Fruit fly (Drosophila melanogaster) whole organism, prepupa: ENCODE results near the gene CG5255.

ENCODE experiments used
- Blimp-1 ChIP-seq: fragments of 200-800 bp; sonication (Bioruptor generic); optimal IDR thresholded peaks from 3 replicates; lab custom pipeline; 2017; ENCODE audit warnings: missing biosample characterization, missing genetic modification characterization, mild to moderate bottlenecking, moderate library complexity, missing genetic modification reagents
- CG10669 ChIP-seq: fragments of 200-800 bp; sonication (Bioruptor generic); optimal IDR thresholded peaks from 3 replicates; lab custom pipeline; 2018; ENCODE audit warnings: missing biosample characterization, mild to moderate bottlenecking, missing genetic modification characterization, moderate library complexity
- CG11294 ChIP-seq: fragments of 200-800 bp; sonication (Bioruptor generic); IDR thresholded peaks from 2 replicates; pipeline ENCODE4 v1.3.6; 2022; ENCODE audit warnings: missing biosample characterization, missing genetic modification characterization
- CG11902 ChIP-seq: fragments of 200-800 bp; sonication (Bioruptor generic); optimal IDR thresholded peaks from 3 replicates; lab custom pipeline; 2016; ENCODE audit warnings: missing biosample characterization, missing genetic modification characterization
- CG15336 ChIP-seq: fragments of 200-800 bp; sonication (Bioruptor generic); IDR thresholded peaks from 2 replicates; pipeline ENCODE4 v1.3.6; 2022; ENCODE audit warnings: missing biosample characterization, missing genetic modification characterization
- CG1621 ChIP-seq: fragments of 200-800 bp; sonication (Bioruptor generic); optimal IDR thresholded peaks from 3 replicates; lab custom pipeline; 2018; ENCODE audit warnings: missing biosample characterization, mild to moderate bottlenecking, missing genetic modification characterization
- CG16779 ChIP-seq: fragments of 200-800 bp; sonication (Bioruptor generic); optimal IDR thresholded peaks from 3 replicates; lab custom pipeline; 2017; ENCODE audit warnings: missing biosample characterization, mild to moderate bottlenecking, missing genetic modification characterization
- CG3032 ChIP-seq: fragments of 200-800 bp; optimal IDR thresholded peaks from 2 replicates; lab custom pipeline; 2019; ENCODE audit warnings: missing biosample characterization, mild to moderate bottlenecking, missing genetic modification characterization, moderate library complexity
- CG31627 ChIP-seq: fragments of 200-800 bp; sonication (Bioruptor generic); optimal IDR thresholded peaks from 3 replicates; lab custom pipeline; 2016; ENCODE audit warnings: missing biosample characterization, missing genetic modification characterization
- CG32006 ChIP-seq: fragments of 200-800 bp; sonication (Bioruptor generic); optimal IDR thresholded peaks from 3 replicates; lab custom pipeline; 2017; ENCODE audit warnings: missing biosample characterization, mild to moderate bottlenecking, missing genetic modification characterization
- CG34406 ChIP-seq: fragments of 200-800 bp; sonication (Bioruptor generic); optimal IDR thresholded peaks from 3 replicates; lab custom pipeline; 2016; ENCODE audit warnings: missing biosample characterization, missing genetic modification characterization
- CG4318 ChIP-seq: fragments of 200-800 bp; sonication (Bioruptor generic); optimal IDR thresholded peaks from 3 replicates; lab custom pipeline; 2017; ENCODE audit warnings: missing biosample characterization, mild to moderate bottlenecking, missing genetic modification characterization
- CG6163 ChIP-seq: fragments of 200-800 bp; sonication (Bioruptor generic); IDR thresholded peaks from 3 replicates; pipeline ENCODE4 v1.3.6; 2022; ENCODE audit warnings: missing biosample characterization, missing genetic modification characterization
- CG6276 ChIP-seq: fragments of 200-800 bp; sonication (Bioruptor generic); optimal IDR thresholded peaks from 2 replicates; lab custom pipeline; 2017; ENCODE audit warnings: missing biosample characterization, mild to moderate bottlenecking, missing genetic modification characterization
- CG6792 ChIP-seq: fragments of 200-800 bp; sonication (Bioruptor generic); optimal IDR thresholded peaks from 3 replicates; lab custom pipeline; 2016; ENCODE audit warnings: missing biosample characterization, missing genetic modification characterization
- CG6854 ChIP-seq: fragments of 200-800 bp; sonication (Bioruptor generic); optimal IDR thresholded peaks from 2 replicates; lab custom pipeline; 2017; ENCODE audit warnings: missing biosample characterization, mild to moderate bottlenecking, missing genetic modification characterization
- CG7368 ChIP-seq: fragments of 200-800 bp; sonication (Bioruptor generic); optimal IDR thresholded peaks from 3 replicates; lab custom pipeline; 2016; ENCODE audit warnings: missing biosample characterization, missing genetic modification characterization
- CG8119 ChIP-seq: fragments of 200-800 bp; sonication (Bioruptor generic); IDR thresholded peaks from 3 replicates; pipeline ENCODE4 v1.3.6; 2022; ENCODE audit warnings: missing biosample characterization, missing genetic modification characterization
- CG8319 ChIP-seq: fragments of 200-800 bp; sonication (Bioruptor generic); optimal IDR thresholded peaks from 3 replicates; lab custom pipeline; 2016; ENCODE audit warnings: missing biosample characterization, missing genetic modification characterization
- Eip75B ChIP-seq: fragments of 200-800 bp; sonication (Bioruptor generic); optimal IDR thresholded peaks from 3 replicates; lab custom pipeline; 2016; ENCODE audit warnings: missing biosample characterization, missing genetic modification characterization
- Eip78C ChIP-seq: fragments of 200-800 bp; sonication (Bioruptor generic); peaks from one replicate; lab custom pipeline; 2016; ENCODE audit warnings: missing biosample characterization, missing genetic modification characterization
- Eip93F ChIP-seq: fragments of 200-800 bp; sonication (Bioruptor generic); optimal IDR thresholded peaks from 2 replicates; lab custom pipeline; 2016; ENCODE audit warnings: missing biosample characterization, mild to moderate bottlenecking, missing genetic modification characterization
- Ets96B ChIP-seq: fragments of 200-800 bp; optimal IDR thresholded peaks from 2 replicates; lab custom pipeline; 2019; ENCODE audit warnings: missing biosample characterization, mild to moderate bottlenecking, missing genetic modification characterization, moderate library complexity
- Gug ChIP-seq: fragments of 200-800 bp; sonication (Bioruptor generic); IDR thresholded peaks from 2 replicates; pipeline ENCODE4 v1.3.6; 2022; ENCODE audit warnings: missing biosample characterization, missing genetic modification characterization
- Hr4 ChIP-seq: fragments of 200-800 bp; sonication (Bioruptor generic); optimal IDR thresholded peaks from 3 replicates; lab custom pipeline; 2016; ENCODE audit warnings: missing biosample characterization, missing genetic modification characterization
- Met ChIP-seq: fragments of 200-800 bp; sonication (Bioruptor generic); optimal IDR thresholded peaks from 3 replicates; lab custom pipeline; 2016; ENCODE audit warnings: missing biosample characterization, missing genetic modification characterization
- OdsH ChIP-seq: fragments of 200-800 bp; sonication (Bioruptor generic); optimal IDR thresholded peaks from 3 replicates; lab custom pipeline; 2016; ENCODE audit warnings: missing biosample characterization, missing genetic modification characterization
- Smox ChIP-seq: fragments of 200-800 bp; sonication (Bioruptor generic); optimal IDR thresholded peaks from 3 replicates; lab custom pipeline; 2016; ENCODE audit warnings: missing biosample characterization, missing genetic modification characterization
- Sox14 ChIP-seq: fragments of 200-800 bp; sonication (Bioruptor generic); optimal IDR thresholded peaks from 3 replicates; lab custom pipeline; 2016; ENCODE audit warnings: missing biosample characterization, missing genetic modification characterization
- Sox15 ChIP-seq: fragments of 200-800 bp; sonication (Bioruptor generic); optimal IDR thresholded peaks from 3 replicates; lab custom pipeline; 2016; ENCODE audit warnings: missing biosample characterization, missing genetic modification characterization
- achi ChIP-seq: fragments of 200-800 bp; sonication (Bioruptor generic); optimal IDR thresholded peaks from 3 replicates; lab custom pipeline; 2016; ENCODE audit warnings: missing biosample characterization, missing genetic modification characterization
- cyc ChIP-seq: fragments of 200-800 bp; sonication (Bioruptor generic); optimal IDR thresholded peaks from 3 replicates; lab custom pipeline; 2016; ENCODE audit warnings: missing biosample characterization, missing genetic modification characterization
- eg ChIP-seq: fragments of 200-800 bp; sonication (Bioruptor generic); IDR thresholded peaks from 3 replicates; pipeline ENCODE4 v1.3.6; 2022; ENCODE audit warnings: missing biosample characterization, missing genetic modification characterization
- esn ChIP-seq: fragments of 200-800 bp; sonication (Bioruptor generic); optimal IDR thresholded peaks from 2 replicates; lab custom pipeline; 2016; ENCODE audit warnings: missing biosample characterization, mild to moderate bottlenecking, missing genetic modification characterization, moderate library complexity
- fd59A ChIP-seq: fragments of 200-800 bp; sonication (Bioruptor generic); optimal IDR thresholded peaks from 2 replicates; lab custom pipeline; 2017; ENCODE audit warnings: missing biosample characterization, mild to moderate bottlenecking, missing genetic modification characterization, missing genetic modification reagents
- fd85E ChIP-seq: fragments of 200-800 bp; sonication (Bioruptor generic); optimal IDR thresholded peaks from 3 replicates; lab custom pipeline; 2016; ENCODE audit warnings: missing biosample characterization, missing genetic modification characterization
- fkh ChIP-seq: fragments of 200-800 bp; sonication (Bioruptor generic); optimal IDR thresholded peaks from 3 replicates; lab custom pipeline; 2017; ENCODE audit warnings: missing biosample characterization, mild to moderate bottlenecking, missing genetic modification characterization, moderate library complexity
- lz ChIP-seq: fragments of 200-800 bp; sonication (Bioruptor generic); optimal IDR thresholded peaks from 3 replicates; lab custom pipeline; 2016; ENCODE audit warnings: missing biosample characterization, missing genetic modification characterization
- net ChIP-seq: fragments of 200-800 bp; sonication (Bioruptor generic); optimal IDR thresholded peaks from 3 replicates; lab custom pipeline; 2016; ENCODE audit warnings: missing biosample characterization, missing genetic modification characterization
- pdm3 ChIP-seq: fragments of 200-800 bp; sonication (Bioruptor generic); optimal IDR thresholded peaks from 3 replicates; lab custom pipeline; 2016; ENCODE audit warnings: missing biosample characterization, missing genetic modification characterization
- salr ChIP-seq, 2 experiments: fragments of 200-800 bp; sonication (Bioruptor generic); optimal IDR thresholded peaks; 3 replicates each; lab custom pipeline; 2016 to 2018; ENCODE audit warnings: missing biosample characterization in 2 of 2, missing genetic modification characterization in 2 of 2, mild to moderate bottlenecking in 1 of 2
- spab ChIP-seq: fragments of 200-800 bp; sonication (Bioruptor generic); optimal IDR thresholded peaks from 2 replicates; lab custom pipeline; 2017; ENCODE audit warnings: missing biosample characterization, mild to moderate bottlenecking, missing genetic modification characterization, missing genetic modification reagents
- ss ChIP-seq, 2 experiments: fragments of 200-800 bp; sonication (Bioruptor generic); optimal IDR thresholded peaks; 2 replicates in 1 of 2; 3 replicates in 1 of 2; lab custom pipeline; 2017 to 2018; ENCODE audit warnings: mild to moderate bottlenecking in 2 of 2, missing biosample characterization in 2 of 2, missing genetic modification characterization in 2 of 2, moderate library complexity in 1 of 2
- svp ChIP-seq: fragments of 200-800 bp; sonication (Bioruptor generic); peaks from one replicate; lab custom pipeline; 2016; ENCODE audit warnings: missing biosample characterization, missing genetic modification characterization
- topi ChIP-seq: fragments of 200-800 bp; sonication (Bioruptor generic); optimal IDR thresholded peaks from 3 replicates; lab custom pipeline; 2016; ENCODE audit warnings: missing biosample characterization, missing genetic modification characterization
- vri ChIP-seq: fragments of 200-800 bp; sonication (Bioruptor generic); optimal IDR thresholded peaks from 3 replicates; lab custom pipeline; 2016; ENCODE audit warnings: missing biosample characterization, mild to moderate bottlenecking, missing genetic modification characterization

Gene CG5255

dm6 chr3R:17115668-17116067 is 22.0 kb upstream of the CG5255 start:
- TF ChIP-seq vri (GFP tag; lab: Kevin White, UChicago): peak; percentile 31
- TF ChIP-seq svp (GFP tag; lab: Kevin White, UChicago): no peak
- peak; percentile 95 for TF ChIP-seq fkh (GFP tag; lab: Kevin White, UChicago)

- TF ChIP-seq Met (peak; percentile 35), vri (GFP tag; lab: Kevin White, UChicago) (peak; percentile 40), Eip78C (GFP tag; lab: Kevin White, UChicago) (peak; percentile 55), esn (peak; percentile 14), salr (GFP tag; optimal IDR thresholded peaks at IDR 0.05; lab: Kevin White, UChicago) (no peak)
Measured at dm6 chr3R:17116231-17116630, 21.5 kb upstream of the CG5255 start.

dm6 chr3R:17117607-17118327 is 19.9 kb upstream of the CG5255 start:
- TF ChIP-seq CG1621 (peak; percentile 10), Blimp-1 (GFP tag; lab: Kevin White, UChicago) (peak; percentile 15), CG11294 (no peak), spab (peak; percentile 61), fd85E (GFP tag; lab: Kevin White, UChicago) (no peak), ss (GFP tag; optimal IDR thresholded peaks at IDR 0.05; lab: Kevin White, UChicago) (peak; percentile 32 to 38), pdm3 (GFP tag; lab: Kevin White, UChicago) (peak; percentile 71), eg (no peak), CG6163 (GFP tag; lab: Robert Waterston, UW) (0 out of 3 replicates have a peak, but pooled peaks have one; percentile 33), CG31627 (peak; percentile 75), CG16779 (no peak), CG8119 (GFP tag; lab: Robert Waterston, UW) (no peak), CG10669 (GFP tag; lab: Kevin White, UChicago) (peak; percentile 52), Gug (GFP tag; lab: Robert Waterston, UW) (no peak), Met (peak; percentile 83), CG8319 (GFP tag; lab: Kevin White, UChicago) (peak; percentile 33), cyc (GFP tag; lab: Kevin White, UChicago) (peak; percentile 57), topi (GFP tag; lab: Kevin White, UChicago) (peak; percentile 79), Smox (GFP tag; lab: Kevin White, UChicago) (peak; percentile 20), esn (peak; percentile 83), CG6854 (GFP tag; lab: Kevin White, UChicago) (peak; percentile 14), CG15336 (GFP tag; lab: Robert Waterston, UW) (no peak), svp (GFP tag; lab: Kevin White, UChicago) (peak; percentile 91), CG6276 (GFP tag; lab: Kevin White, UChicago) (peak; percentile 37), Sox15 (GFP tag; lab: Kevin White, UChicago) (peak; percentile 37), Hr4 (GFP tag; lab: Kevin White, UChicago) (peak; percentile 35), salr (GFP tag; optimal IDR thresholded peaks at IDR 0.05; lab: Kevin White, UChicago) (peak; percentile 3 to 23), CG3032 (peak; percentile 74), CG4318 (GFP tag; lab: Kevin White, UChicago) (peak; percentile 44), OdsH (GFP tag; lab: Kevin White, UChicago) (peak; percentile 58), Sox14 (GFP tag; lab: Kevin White, UChicago) (peak; percentile 75), Eip75B (GFP tag; lab: Kevin White, UChicago) (peak; percentile 57), CG6792 (GFP tag; lab: Kevin White, UChicago) (peak; percentile 48), achi (GFP tag; lab: Kevin White, UChicago) (peak; percentile 58), CG7368 (GFP tag; lab: Kevin White, UChicago) (no peak), Eip78C (GFP tag; lab: Kevin White, UChicago) (peak; percentile 92), CG34406 (GFP tag; lab: Kevin White, UChicago) (peak; percentile 54), CG11902 (peak; percentile 43), fd59A (peak; percentile 69), Eip93F (GFP tag; lab: Kevin White, UChicago) (no peak), vri (GFP tag; lab: Kevin White, UChicago) (peak; percentile 62), net (GFP tag; lab: Kevin White, UChicago) (peak; percentile 54), lz (peak; percentile 68), Ets96B (tag; lab: Kevin White, UChicago) (peak; percentile 59), CG32006 (GFP tag; lab: Kevin White, UChicago) (peak; percentile 63)
